Worm (Caenorhabditis elegans): ENCODE results near the gene C49C3.9.

C49C3.9 gene

DNA sequence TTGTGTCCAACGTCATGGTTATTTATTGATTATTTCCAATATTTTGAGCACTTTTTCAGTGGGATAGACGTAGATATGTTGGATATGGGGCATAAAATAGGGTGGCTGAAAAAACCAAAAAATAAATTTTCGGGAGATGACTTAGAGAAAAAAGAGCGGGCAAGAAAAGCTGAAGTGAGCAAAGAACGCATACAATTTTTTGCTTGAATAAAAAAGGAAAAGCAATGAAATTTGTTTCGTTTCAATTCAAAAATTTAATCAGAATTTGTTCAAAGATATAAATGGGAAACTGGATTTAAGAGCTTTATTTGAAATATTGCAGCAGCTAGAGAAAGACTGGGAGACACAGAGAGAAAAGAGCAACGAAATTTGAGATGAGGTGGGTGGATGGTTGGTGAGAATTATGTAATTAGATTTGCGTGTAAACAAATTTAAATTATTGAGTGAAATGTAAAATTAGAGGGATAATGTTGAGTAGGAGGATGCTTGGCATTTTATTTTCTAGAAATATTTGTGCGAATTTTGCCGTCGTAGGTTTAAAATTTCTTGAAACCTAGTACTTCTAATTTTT, 50.4 kb downstream of the C49C3.9 start, which contains the start of the genes T28F3.11 and slc-17.4:
Gene T28F3.11, minus strand, starts transcription at position 51 of the 571 bp plus-strand sequence.
Gene slc-17.4, minus strand, starts transcription at position 105 of the 571 bp plus-strand sequence.
- no peak for TF ChIP-seq lir-3 (tag; optimal IDR thresholded peaks at IDR 0.05; ENCODE audit: poor library complexity)
- TF ChIP-seq lin-14 (GFP tag; optimal IDR thresholded peaks at IDR 0.05): peak; percentile 43
- TF ChIP-seq nhr-77 (tag; optimal IDR thresholded peaks at IDR 0.05): no peak
- TF ChIP-seq blmp-1 (tag; optimal IDR thresholded peaks at IDR 0.05): no peak
- no peak for TF ChIP-seq nhr-84 (tag; optimal IDR thresholded peaks at IDR 0.05)

All from whole organism, L1 larva.